Worm (Caenorhabditis elegans): ENCODE measurements around the gene msp-79.

msp-79 gene

ce11 chrIV:9778016-9778415, 11.1 kb upstream of the msp-79 start, which contains the start of gene T13F2.6 (continued):
- TF ChIP-seq rbr-2 (tag; optimal IDR thresholded peaks at IDR 0.05) (no peak), hlh-11 (tag; optimal IDR thresholded peaks at IDR 0.05) (no peak), egl-27 (tag; optimal IDR thresholded peaks at IDR 0.05) (no peak), lin-38 (GFP tag; IDR thresholded peaks at IDR 0.05) (peak; percentile 75), aha-1 (tag) (no peak), mxl-3 (GFP tag; optimal IDR thresholded peaks at IDR 0.05) (no peak), lin-29 (GFP tag; IDR thresholded peaks at IDR 0.05) (no peak), saeg-2 (GFP tag; IDR thresholded peaks at IDR 0.05) (no peak), snpc-1.2 (GFP tag; IDR thresholded peaks at IDR 0.05) (peak; percentile 81), ceh-44 (GFP tag; IDR thresholded peaks at IDR 0.05) (0 out of 2 replicates have a peak, but pooled peaks have one; percentile 35), dpl-1 (GFP tag; optimal IDR thresholded peaks at IDR 0.05) (no peak), arid-1 (GFP tag; conservative IDR thresholded peaks at IDR 0.05) (peak; percentile 42; the same call in 1 of the 2 replicates), zfp-2 (tag; optimal IDR thresholded peaks at IDR 0.05) (no peak), ceh-28 (tag; optimal IDR thresholded peaks at IDR 0.05) (no peak), spr-3 (GFP tag; optimal IDR thresholded peaks at IDR 0.05) (no peak), ama-1 (optimal IDR thresholded peaks at IDR 0.05) (no peak), nhr-41 (GFP tag; IDR thresholded peaks at IDR 0.05) (no peak), nhr-76 (tag; optimal IDR thresholded peaks at IDR 0.05) (no peak), fos-1 (tag; optimal IDR thresholded peaks at IDR 0.05) (no peak), mep-1 (tag; optimal IDR thresholded peaks at IDR 0.05) (no peak), lsy-2 (tag; optimal IDR thresholded peaks at IDR 0.05) (peak in 1 of 2 experiments; percentile 77), dve-1 (tag; optimal IDR thresholded peaks at IDR 0.05; ENCODE audit: insufficient read depth) (no peak), F49E8.2 (tag; optimal IDR thresholded peaks at IDR 0.05; ENCODE audit: borderline replicate concordance) (peak; percentile 86), aly-2 (tag; optimal IDR thresholded peaks at IDR 0.05) (no peak), zfp-3 (GFP tag; conservative IDR thresholded peaks at IDR 0.05) (no peak), duxl-1 (tag; optimal IDR thresholded peaks at IDR 0.05; ENCODE audit: poor library complexity) (no peak), jun-1 (tag; optimal IDR thresholded peaks at IDR 0.05) (no peak), ztf-7 (tag; optimal IDR thresholded peaks at IDR 0.05) (no peak), unc-62 (GFP tag; optimal IDR thresholded peaks at IDR 0.05 in 1 of 2) (no peak), unc-62 (tag; optimal IDR thresholded peaks at IDR 0.05) (no peak), lim-7 (GFP tag; IDR thresholded peaks at IDR 0.05) (no peak)

ce11 chrIV:9777535-9777934, 10.6 kb upstream of the msp-79 start, which contains the start of gene sna-2:
Gene sna-2 (minus strand): TSS chrIV:9777634.
- TF ChIP-seq dpl-1 (GFP tag; optimal IDR thresholded peaks at IDR 0.05) (peak; percentile 92), unc-130 (GFP tag; optimal IDR thresholded peaks at IDR 0.05) (no peak), saeg-2 (GFP tag; IDR thresholded peaks at IDR 0.05) (no peak), F26F4.8 (GFP tag; conservative IDR thresholded peaks at IDR 0.05) (no peak), mes-2 (tag; optimal IDR thresholded peaks at IDR 0.05; ENCODE audit: poor library complexity, severe bottlenecking) (peak; percentile 93), lin-15B (tag; optimal IDR thresholded peaks at IDR 0.05) (no peak), mxl-3 (GFP tag; optimal IDR thresholded peaks at IDR 0.05) (no peak), R02D3.7 (tag; optimal IDR thresholded peaks at IDR 0.05) (no peak), tag-97 (GFP tag; IDR thresholded peaks at IDR 0.05) (no peak), zag-1 (tag; optimal IDR thresholded peaks at IDR 0.05) (no peak), hif-1 (tag; optimal IDR thresholded peaks at IDR 0.05) (peak in 1 of 2 experiments; percentile 57), nhr-6 (tag; optimal IDR thresholded peaks at IDR 0.05) (peak; percentile 44)

ce11 chrIV:9773441-9773840, 6.5 kb upstream of the msp-79 start:
- TF ChIP-seq Y105C5A.15 (GFP tag; IDR thresholded peaks at IDR 0.05) (no peak), attf-4 (tag; optimal IDR thresholded peaks at IDR 0.05) (no peak), F37D6.2 (tag; optimal IDR thresholded peaks at IDR 0.05) (no peak), zfp-2 (tag; optimal IDR thresholded peaks at IDR 0.05) (no peak), ctbp-1 (GFP tag; IDR thresholded peaks at IDR 0.05) (no peak), fos-1 (tag; optimal IDR thresholded peaks at IDR 0.05) (no peak), dpl-1 (GFP tag; optimal IDR thresholded peaks at IDR 0.05) (no peak), nhr-111 (GFP tag; optimal IDR thresholded peaks at IDR 0.05) (no peak), hif-1 (tag; optimal IDR thresholded peaks at IDR 0.05) (no peak), ceh-32 (tag; optimal IDR thresholded peaks at IDR 0.05; ENCODE audit: poor library complexity) (no peak), egl-43 (GFP tag; IDR thresholded peaks at IDR 0.05) (no peak), lim-7 (GFP tag; IDR thresholded peaks at IDR 0.05) (no peak), mes-2 (tag; optimal IDR thresholded peaks at IDR 0.05; ENCODE audit: poor library complexity, severe bottlenecking) (no peak), nhr-25 (tag; optimal IDR thresholded peaks at IDR 0.05; ENCODE audit: borderline replicate concordance, insufficient read depth) (no peak), egl-27 (tag; optimal IDR thresholded peaks at IDR 0.05) (no peak), snpc-1.2 (GFP tag; IDR thresholded peaks at IDR 0.05) (no peak)

All from whole organism, L4 larva.